Worm (Caenorhabditis elegans): Measurements from ENCODE around the gene sinh-1.
A peak's percentile ranks its signal among the peaks of the same experiment; 100 is the strongest.

Gene sinh-1

DNA sequence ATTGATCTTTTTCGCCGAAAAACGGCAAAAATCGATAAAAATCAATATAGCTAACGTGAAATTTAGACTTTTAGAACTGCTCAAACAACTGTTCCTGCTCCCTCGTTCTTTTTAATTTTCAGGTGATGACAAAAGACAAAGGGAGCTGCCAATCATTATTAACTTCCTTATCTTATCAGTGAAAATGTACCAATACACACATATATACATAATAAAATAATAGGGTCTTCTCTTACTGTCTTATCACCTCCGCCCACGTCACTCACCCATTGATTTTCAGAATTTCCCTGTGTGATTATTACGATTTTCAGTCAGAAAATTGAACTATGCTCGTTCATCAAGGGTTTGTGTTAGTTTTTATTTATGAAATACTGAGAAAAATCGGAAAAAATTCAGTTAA lies 42.4 kb upstream of the sinh-1 start, which contains the start of gene Y57A10A.14 (continued):
- TF ChIP-seq lir-3 (tag; optimal IDR thresholded peaks at IDR 0.05) (no peak), T20F7.1 (GFP tag; optimal IDR thresholded peaks at IDR 0.05) (peak; percentile 63), ztf-11 (tag; optimal IDR thresholded peaks at IDR 0.05) (no peak), sdz-12 (GFP tag; optimal IDR thresholded peaks at IDR 0.05) (no peak), spr-3 (GFP tag; optimal IDR thresholded peaks at IDR 0.05) (no peak), dmd-6 (GFP tag; IDR thresholded peaks at IDR 0.05) (peak; percentile 92), tra-1 (GFP tag; IDR thresholded peaks at IDR 0.05) (peak; percentile 83), nhr-48 (tag; optimal IDR thresholded peaks at IDR 0.05) (peak; percentile 29), dmd-9 (GFP tag; IDR thresholded peaks at IDR 0.05) (no peak), daf-16 (GFP tag; optimal IDR thresholded peaks at IDR 0.05) (no peak), daf-16 (tag; optimal IDR thresholded peaks at IDR 0.05) (peak; percentile 81), ceh-20 (GFP tag; IDR thresholded peaks at IDR 0.05) (no peak)

DNA sequence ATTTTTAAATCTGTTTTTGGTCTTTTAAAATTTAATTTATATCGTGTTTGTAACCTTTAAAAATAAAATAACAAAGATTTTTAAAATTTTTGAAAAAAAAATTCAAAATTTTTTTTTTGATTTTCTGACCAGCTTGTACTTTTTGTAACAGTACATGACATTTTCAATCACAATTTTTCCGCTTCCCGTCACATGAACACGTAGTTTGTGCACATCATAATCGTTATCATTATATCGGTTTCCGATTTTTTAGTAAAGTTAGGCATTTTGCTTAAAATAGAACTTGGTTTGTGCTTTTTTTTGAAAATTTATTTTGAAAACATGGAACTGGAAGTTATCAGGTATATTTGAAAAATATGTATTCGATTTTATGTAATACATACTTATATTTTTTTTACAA lies 41.4 kb upstream of the sinh-1 start:
- TF ChIP-seq nhr-28 (tag; optimal IDR thresholded peaks at IDR 0.05) (peak; percentile 84), dve-1 (tag; optimal IDR thresholded peaks at IDR 0.05; ENCODE audit: insufficient read depth) (peak; percentile 12), pqm-1 (tag; optimal IDR thresholded peaks at IDR 0.05) (peak; percentile 60), R02D3.7 (tag; optimal IDR thresholded peaks at IDR 0.05) (no peak), aha-1 (tag) (no peak), daf-16 (GFP tag; optimal IDR thresholded peaks at IDR 0.05) (no peak), daf-16 (tag; optimal IDR thresholded peaks at IDR 0.05) (peak; percentile 38), F49E8.2 (tag; optimal IDR thresholded peaks at IDR 0.05; ENCODE audit: borderline replicate concordance) (no peak), hlh-11 (tag; optimal IDR thresholded peaks at IDR 0.05) (peak; percentile 4), dmd-6 (GFP tag; IDR thresholded peaks at IDR 0.05) (peak; percentile 22; the same call in 1 of the 2 replicates)

DNA sequence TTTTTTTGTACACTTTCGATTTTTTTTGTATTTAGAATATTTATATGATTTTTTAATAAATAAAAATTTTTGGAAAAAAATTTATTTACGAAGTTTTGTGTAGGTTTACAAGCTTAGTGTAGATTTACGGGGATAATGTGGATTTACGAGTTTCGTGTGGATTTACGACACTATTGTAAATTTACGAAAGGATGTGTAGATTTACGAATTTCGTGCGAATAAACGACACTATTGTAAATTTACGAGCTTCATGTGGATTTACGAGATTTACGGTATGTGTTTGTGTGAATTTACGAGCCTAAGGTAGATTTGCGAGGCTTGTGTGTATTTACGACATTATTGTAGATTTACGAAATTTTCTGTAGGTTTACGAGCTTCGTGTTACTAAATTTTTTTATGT lies 38.9 kb upstream of the sinh-1 start:
- TF ChIP-seq ZK546.5 (tag; optimal IDR thresholded peaks at IDR 0.05) (no peak), R02D3.7 (tag; optimal IDR thresholded peaks at IDR 0.05) (peak; percentile 23)

DNA sequence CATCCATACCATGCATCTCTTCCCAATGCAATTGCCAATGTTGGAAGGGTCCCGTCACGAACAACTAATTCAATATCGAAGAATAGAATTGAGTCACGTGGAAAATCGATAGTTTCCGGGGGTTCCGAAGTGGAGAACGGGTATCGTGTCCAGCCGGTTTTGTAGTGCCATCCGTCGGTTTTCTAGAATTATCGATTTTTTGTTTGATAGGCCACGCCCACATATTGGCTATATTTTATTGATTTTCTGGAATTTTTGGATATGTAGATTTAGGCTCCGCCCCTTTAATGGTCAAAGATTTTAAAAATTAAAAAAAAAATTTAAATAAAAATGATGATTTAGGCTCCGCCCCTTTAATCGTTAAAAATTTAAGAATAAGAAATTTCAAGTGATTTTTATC lies 28.9 kb upstream of the sinh-1 start:
- no peak for TF ChIP-seq R02D3.7 (tag; optimal IDR thresholded peaks at IDR 0.05)
- peak; percentile 77 for TF ChIP-seq ceh-28 (tag; optimal IDR thresholded peaks at IDR 0.05)

DNA sequence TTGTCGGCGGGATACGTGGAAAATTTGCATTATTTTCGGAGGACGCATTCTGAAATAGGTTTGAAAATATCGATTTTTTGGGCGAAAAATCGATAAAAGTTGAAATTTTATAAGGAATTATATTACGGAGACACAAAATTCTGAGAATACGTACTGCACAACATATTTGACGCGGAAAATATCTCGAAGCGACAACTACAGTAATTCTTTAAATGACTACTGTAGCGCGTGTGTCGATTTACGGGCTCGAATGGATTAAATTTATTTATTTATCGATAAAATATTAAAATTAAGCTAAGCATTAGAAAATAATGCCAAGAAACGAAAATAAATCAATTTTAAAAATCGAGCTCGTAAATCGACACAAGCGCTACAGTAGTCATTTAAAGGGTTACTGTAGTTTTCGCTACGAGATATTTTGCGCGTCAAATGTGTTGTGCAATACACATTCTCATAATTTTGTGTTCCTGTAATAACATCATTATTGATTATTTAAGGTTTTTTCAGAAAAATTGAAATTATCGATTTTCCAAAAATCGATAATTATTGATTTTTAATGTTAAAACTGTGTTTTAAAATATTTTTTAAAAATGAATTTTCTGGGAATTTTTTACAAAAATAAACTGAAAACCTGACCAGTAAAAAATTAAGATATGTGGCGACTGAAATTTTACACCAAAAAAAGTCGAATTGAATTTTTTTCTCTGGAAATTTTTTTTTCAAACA lies 28.0 kb upstream of the sinh-1 start, which contains the start of gene polg-1:
Gene polg-1 (minus strand): TSS at position 51 of the 726 bp plus-strand sequence.
- TF ChIP-seq zip-2 (tag; optimal IDR thresholded peaks at IDR 0.05) (no peak), ceh-28 (tag; optimal IDR thresholded peaks at IDR 0.05) (peak; percentile 76), unc-130 (GFP tag; optimal IDR thresholded peaks at IDR 0.05) (no peak), lim-7 (GFP tag; IDR thresholded peaks at IDR 0.05) (no peak), F26F4.8 (GFP tag; conservative IDR thresholded peaks at IDR 0.05) (no peak), zag-1 (tag; optimal IDR thresholded peaks at IDR 0.05) (no peak)

DNA sequence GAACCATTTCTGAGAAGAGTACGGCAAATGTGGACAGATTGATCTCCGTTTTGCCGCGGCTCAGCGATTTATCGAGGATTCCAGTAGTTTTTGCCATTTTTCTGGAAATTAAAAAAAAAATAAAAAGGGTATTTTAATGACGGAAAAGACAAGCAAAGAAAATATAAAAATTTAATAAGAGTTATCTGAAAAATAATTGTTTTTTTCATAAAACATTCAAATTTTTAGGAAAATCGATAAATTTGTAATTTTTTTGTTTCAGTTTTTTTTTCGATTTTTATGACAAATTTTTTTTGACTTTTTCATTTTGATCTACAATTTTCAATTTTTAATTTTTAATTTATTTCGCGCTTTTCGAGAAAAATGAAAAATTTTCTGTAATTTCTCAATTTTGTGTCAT lies 25.8 kb upstream of the sinh-1 start, which contains the start of gene trpp-5:
Gene trpp-5 (minus strand): TSS at position 101 of the 400 bp plus-strand sequence.
- no peak for TF ChIP-seq ceh-44 (GFP tag; IDR thresholded peaks at IDR 0.05)
- peak; percentile 43 for TF ChIP-seq aha-1 (tag)
- no peak for TF ChIP-seq snpc-1.2 (GFP tag; IDR thresholded peaks at IDR 0.05)
- TF ChIP-seq dmd-6 (GFP tag; IDR thresholded peaks at IDR 0.05) = no peak
- TF ChIP-seq unc-62 (GFP tag; optimal IDR thresholded peaks at IDR 0.05 in 1 of 2) = no peak
- TF ChIP-seq unc-62 (tag; optimal IDR thresholded peaks at IDR 0.05) = no peak
